Worm (Caenorhabditis elegans) whole organism, L1 larva: Measurements from ENCODE around the gene T05A7.7.

Experiments used
- C04F5.9 ChIP-seq: sonication (generic microtip); optimal IDR thresholded peaks from 2 replicates; lab custom pipeline; 2016; ENCODE audit warnings: missing genetic modification characterization, missing compliant biosample characterization
- ama-1 ChIP-seq: fragments of 150-350 bp; optimal IDR thresholded peaks from 2 replicates; lab custom pipeline; 2014
- ceh-63 ChIP-seq: fragments of 200-800 bp; sonication (Bioruptor generic); optimal IDR thresholded peaks from 2 replicates; lab custom pipeline; 2018; ENCODE audit warnings: mild to moderate bottlenecking, missing genetic modification characterization, missing compliant biosample characterization
- ceh-90 ChIP-seq: sonication (generic microtip); optimal IDR thresholded peaks from 2 replicates; lab custom pipeline; 2016; ENCODE audit warnings: missing genetic modification characterization, missing compliant biosample characterization
- dpl-1 ChIP-seq, 3 experiments: fragments of 150-350 bp in 2 of 3; sonication (generic microtip) in 1 of 3; optimal IDR thresholded peaks; 2 replicates each; lab custom pipeline; 2014 to 2017; ENCODE audit warnings: missing biosample characterization in 3 of 3, missing genetic modification characterization in 3 of 3, missing genetic modification reagents in 3 of 3
- efl-1 ChIP-seq, 4 experiments: fragments of 150-350 bp; optimal IDR thresholded peaks in 3 of 4; peaks in 1 of 4; 1 replicate in 1 of 4; 2 replicates in 3 of 4; lab custom pipeline; 2014; ENCODE audit warnings: missing biosample characterization in 2 of 4, missing genetic modification characterization in 2 of 4, missing genetic modification reagents in 2 of 4
- egl-13 ChIP-seq: sonication (generic microtip); optimal IDR thresholded peaks from 2 replicates; lab custom pipeline; 2016; ENCODE audit warnings: missing genotype, missing genetic modification reagents, missing genetic modification characterization, missing compliant biosample characterization
- elt-2 ChIP-seq: sonication (generic microtip); optimal IDR thresholded peaks from 2 replicates; lab custom pipeline; 2016; ENCODE audit warnings: missing genetic modification characterization, mild to moderate bottlenecking, inconsistent platforms, missing compliant biosample characterization, missing genetic modification reagents
- elt-3 ChIP-seq, 6 experiments: fragments of 150-350 bp in 1 of 6; sonication (generic microtip); optimal IDR thresholded peaks; 2 replicates each; lab custom pipeline; 2017 to 2018; ENCODE audit warnings: missing biosample characterization in 6 of 6, missing genetic modification characterization in 6 of 6, inconsistent platforms in 1 of 6
- fkh-10 ChIP-seq: sonication (generic microtip); optimal IDR thresholded peaks from 2 replicates; lab custom pipeline; 2017; ENCODE audit warnings: missing biosample characterization, missing genetic modification reagents, missing genetic modification characterization
- fkh-8 ChIP-seq: sonication (generic microtip); optimal IDR thresholded peaks from 2 replicates; lab custom pipeline; 2016; ENCODE audit warnings: mild to moderate bottlenecking, missing genetic modification characterization, missing compliant biosample characterization
- grh-1 ChIP-seq: fragments of 200-800 bp; sonication (Bioruptor generic); IDR thresholded peaks from 2 replicates; pipeline ENCODE4 v1.3.6; 2022; ENCODE audit warnings: missing genetic modification reagents, missing genetic modification characterization, missing compliant biosample characterization
- hlh-4 ChIP-seq: sonication (generic microtip); optimal IDR thresholded peaks from 2 replicates; lab custom pipeline; 2016; ENCODE audit warnings: mild to moderate bottlenecking, missing genetic modification characterization, missing compliant biosample characterization
- lin-14 ChIP-seq: fragments of 200-800 bp; sonication (Bioruptor generic); optimal IDR thresholded peaks from 2 replicates; lab custom pipeline; 2018; ENCODE audit warnings: mild to moderate bottlenecking, missing genetic modification characterization, moderate library complexity, missing compliant biosample characterization
- lin-35 ChIP-seq, 2 experiments: fragments of 150-350 bp; optimal IDR thresholded peaks; 2 replicates each; lab custom pipeline; 2014; ENCODE audit warnings: missing biosample characterization in 2 of 2, missing genetic modification characterization in 2 of 2, missing genetic modification reagents in 2 of 2
- lsy-2 ChIP-seq, 2 experiments: fragments of 150-350 bp; optimal IDR thresholded peaks; 2 replicates each; lab custom pipeline; 2014; ENCODE audit warnings: missing biosample characterization in 2 of 2, missing genetic modification characterization in 2 of 2
- mdl-1 ChIP-seq, 2 experiments: fragments of 150-350 bp; optimal IDR thresholded peaks; 2 replicates each; lab custom pipeline; 2014 to 2017; ENCODE audit warnings: missing biosample characterization in 2 of 2, missing genetic modification characterization in 2 of 2, inconsistent platforms in 1 of 2
- mep-1 ChIP-seq: fragments of 150-350 bp; optimal IDR thresholded peaks from 2 replicates; lab custom pipeline; 2014; ENCODE audit warnings: missing biosample characterization, missing genetic modification characterization
- nhr-11 ChIP-seq: fragments of 150-350 bp; optimal IDR thresholded peaks from 2 replicates; lab custom pipeline; 2014; ENCODE audit warnings: missing biosample characterization, missing genetic modification characterization
- nhr-12 ChIP-seq: sonication (generic microtip); optimal IDR thresholded peaks from 2 replicates; lab custom pipeline; 2017; ENCODE audit warnings: missing biosample characterization, missing genetic modification characterization
- nhr-237 ChIP-seq: fragments of 150-350 bp; optimal IDR thresholded peaks from 2 replicates; lab custom pipeline; 2014; ENCODE audit warnings: missing biosample characterization, missing genetic modification characterization
- nhr-28 ChIP-seq: fragments of 150-350 bp; optimal IDR thresholded peaks from 2 replicates; lab custom pipeline; 2014; ENCODE audit warnings: missing biosample characterization, missing genetic modification characterization
- nhr-84 ChIP-seq: sonication (generic microtip); optimal IDR thresholded peaks from 2 replicates; lab custom pipeline; 2017; ENCODE audit warnings: missing biosample characterization, missing genetic modification characterization
- nhr-90 ChIP-seq: sonication (generic microtip); optimal IDR thresholded peaks from 2 replicates; lab custom pipeline; 2016; ENCODE audit warnings: mild to moderate bottlenecking, missing genetic modification characterization, missing compliant biosample characterization; ENCODE audit not compliant: poor library complexity
- pqm-1 ChIP-seq: sonication (generic microtip); optimal IDR thresholded peaks from 3 replicates; lab custom pipeline; 2017; ENCODE audit warnings: missing biosample characterization, missing genetic modification characterization
- tbx-2 ChIP-seq: sonication (generic microtip); optimal IDR thresholded peaks from 2 replicates; lab custom pipeline; 2016; ENCODE audit warnings: missing genetic modification characterization, missing compliant biosample characterization
- unc-86 ChIP-seq: sonication (generic microtip); optimal IDR thresholded peaks from 2 replicates; lab custom pipeline; 2016; ENCODE audit warnings: missing genetic modification characterization, missing compliant biosample characterization
- vab-15 ChIP-seq: sonication (generic microtip); optimal IDR thresholded peaks from 2 replicates; lab custom pipeline; 2017; ENCODE audit warnings: missing genotype, mild to moderate bottlenecking, missing genetic modification characterization, missing compliant biosample characterization
- zag-1 ChIP-seq: fragments of 150-350 bp; optimal IDR thresholded peaks from 2 replicates; lab custom pipeline; 2014; ENCODE audit warnings: missing biosample characterization, missing genetic modification characterization
- ztf-11 ChIP-seq, 2 experiments: sonication (generic microtip); optimal IDR thresholded peaks; 2 replicates each; lab custom pipeline; 2016 to 2017; ENCODE audit warnings: missing genetic modification characterization in 2 of 2, missing biosample characterization in 1 of 2, missing compliant biosample characterization in 1 of 2

The T05A7.7 gene

DNA sequence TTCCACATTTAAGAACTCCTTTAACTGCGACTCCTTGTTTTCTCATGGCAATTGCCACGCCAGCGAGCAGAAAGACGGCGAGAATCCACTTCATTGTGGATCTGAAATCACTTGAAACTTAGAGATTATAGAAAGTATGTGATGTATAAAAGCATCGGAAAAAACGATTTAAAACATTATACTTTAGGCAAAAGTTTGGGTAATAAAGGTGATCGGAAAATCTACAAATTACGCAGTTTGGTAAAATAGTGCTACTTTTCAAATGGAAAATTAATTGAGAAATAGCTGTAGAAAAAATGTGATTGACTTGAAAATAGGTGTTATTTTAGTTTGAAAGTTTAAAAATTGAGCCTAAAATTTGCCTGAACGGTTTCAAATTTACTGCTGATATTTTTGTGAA, 46.5 kb upstream of the T05A7.7 start, which contains the start of gene ttr-41:
Gene ttr-41 (minus strand): TSS at position 101 of the 400 bp plus-strand sequence.
- TF ChIP-seq nhr-11 (no peak), egl-13 (tag; lab: Kevin White, UChicago) (no peak), ceh-63 (GFP tag; lab: Kevin White, UChicago) (no peak), tbx-2 (tag; lab: Kevin White, UChicago) (no peak), unc-86 (tag; lab: Kevin White, UChicago) (no peak), elt-3 (tag; optimal IDR thresholded peaks at IDR 0.05; lab: Kevin White, UChicago) (no peak), vab-15 (tag; lab: Kevin White, UChicago) (no peak)

- TF ChIP-seq ama-1 (peak; percentile 10), nhr-12 (tag; lab: Kevin White, UChicago) (no peak), elt-2 (tag; lab: Kevin White, UChicago) (peak; percentile 35)
Observed at ce11 chrII:4726750-4727384, 45.6 kb upstream of the T05A7.7 start.

ce11 chrII:4726120-4726519, 44.8 kb upstream of the T05A7.7 start, which contains the start of gene F10G7.10:
F10G7.10 (minus strand) TSS chrII:4726264.
- TF ChIP-seq nhr-28 (tag; lab: Kevin White, UChicago): no peak
- peak; percentile 56 for TF ChIP-seq lin-14 (GFP tag; lab: Kevin White, UChicago)
- peak; percentile 15 for TF ChIP-seq mep-1 (tag; lab: Kevin White, UChicago)
- peak in 1 of 3 experiments; percentile 4 for TF ChIP-seq dpl-1 (GFP tag; optimal IDR thresholded peaks at IDR 0.05; lab: Kevin White, UChicago)
- TF ChIP-seq mdl-1 (tag; optimal IDR thresholded peaks at IDR 0.05; lab: Kevin White, UChicago): peak in 1 of 2 experiments; percentile 19

- TF ChIP-seq lin-35 (GFP tag; optimal IDR thresholded peaks at IDR 0.05; lab: Kevin White, UChicago) (peak in 1 of 2 experiments; percentile 21), elt-2 (tag; lab: Kevin White, UChicago) (peak; percentile 33), nhr-84 (no peak), ceh-90 (no peak), elt-3 (tag; optimal IDR thresholded peaks at IDR 0.05; lab: Kevin White, UChicago) (no peak)
Observed at ce11 chrII:4715676-4716075, 34.4 kb upstream of the T05A7.7 start, which contains the start of gene F41C3.8. F41C3.8 (plus strand) TSS chrII:4716046.

DNA sequence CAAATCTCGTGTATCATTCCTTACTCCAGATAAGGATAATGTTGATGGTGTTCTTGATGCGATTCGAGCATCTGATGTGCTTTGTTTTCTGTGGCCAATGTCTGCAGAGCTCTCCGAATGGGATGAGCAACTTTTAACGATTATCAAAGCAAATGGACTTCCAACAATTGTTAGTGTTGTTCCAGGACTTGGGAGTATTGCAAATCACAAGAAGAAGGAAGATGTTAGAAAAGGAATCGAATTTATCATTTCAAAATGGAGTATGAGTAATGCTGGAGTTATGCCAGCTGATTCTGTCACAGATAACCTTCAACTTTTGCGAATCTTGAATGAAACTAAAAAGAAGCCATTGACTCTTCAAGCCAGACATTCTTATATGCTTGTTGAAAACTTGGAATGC, 29.5 kb upstream of the T05A7.7 start:
- TF ChIP-seq ztf-11 (tag; optimal IDR thresholded peaks at IDR 0.05; lab: Kevin White, UChicago) (no peak), nhr-28 (tag; lab: Kevin White, UChicago) (no peak), fkh-10 (GFP tag; lab: Kevin White, UChicago) (no peak), tbx-2 (tag; lab: Kevin White, UChicago) (no peak), nhr-237 (tag; lab: Kevin White, UChicago) (no peak), zag-1 (tag; lab: Kevin White, UChicago) (no peak), pqm-1 (tag; lab: Kevin White, UChicago) (no peak), fkh-8 (no peak), C04F5.9 (tag; lab: Kevin White, UChicago) (no peak)
- TF ChIP-seq, all 84 proteins: peak for 0

- TF ChIP-seq nhr-90 (tag; lab: Kevin White, UChicago) (peak; percentile 11), grh-1 (GFP tag; lab: Robert Waterston, UW) (no peak), efl-1 (optimal IDR thresholded peaks at IDR 0.05; lab: Kevin White, UChicago) (no peak), efl-1 (GFP tag; optimal IDR thresholded peaks at IDR 0.05 in 1 of 2; lab: Kevin White, UChicago) (peak in 1 of 2 experiments; percentile 52), lsy-2 (tag; optimal IDR thresholded peaks at IDR 0.05; lab: Kevin White, UChicago) (peak in 1 of 2 experiments; percentile 1), hlh-4 (tag; lab: Kevin White, UChicago) (no peak)
Observed at ce11 chrII:4710120-4710519, 28.8 kb upstream of the T05A7.7 start, which contains the start of gene tag-151. tag-151 (plus strand) TSS chrII:4710277.
